Fruit fly (Drosophila melanogaster): ENCODE measurements around the gene CG32706.

DNA sequence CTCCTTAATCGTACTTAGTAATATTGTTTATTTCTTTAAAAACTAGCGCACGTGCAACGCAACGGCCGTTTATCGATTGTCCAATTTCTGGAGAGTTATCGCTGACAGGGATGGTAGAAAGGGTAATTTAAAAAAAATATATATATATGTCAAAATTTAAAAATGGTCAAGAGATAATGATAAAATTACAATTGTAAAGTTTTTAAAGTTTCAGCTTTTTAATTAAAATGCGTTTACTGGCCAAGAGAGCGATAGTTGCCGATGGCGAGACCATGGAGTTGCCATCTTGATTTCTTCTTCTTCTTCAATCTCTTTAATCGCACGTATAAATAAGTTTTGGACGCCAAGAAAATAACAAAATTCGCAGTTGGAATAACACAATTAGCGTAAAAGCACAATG, 6.0 kb upstream of the CG32706 start, which contains the start of the genes CG7246 and HP1b:
- TF ChIP-seq Lpt (GFP tag; optimal IDR thresholded peaks at IDR 0.05) (peak; percentile 48), acj6 (GFP tag; optimal IDR thresholded peaks at IDR 0.05) (peak; percentile 68), Blimp-1 (GFP tag; optimal IDR thresholded peaks at IDR 0.05) (no peak), fkh (GFP tag; optimal IDR thresholded peaks at IDR 0.05) (no peak)

Measured in whole organism, prepupa.